Worm (Caenorhabditis elegans) whole organism, L2 larva: ENCODE results near the gene F38A5.2.
"Not testable (repeated sequence)": the region's sequence is repeated elsewhere in the genome, so short reads cannot be mapped to it uniquely, and the experiment has no call there.

Experiments used
- C34F6.9 ChIP-seq: fragments of 150-350 bp; optimal IDR thresholded peaks from 2 replicates; lab custom pipeline; 2014; ENCODE audit warnings: missing biosample characterization, missing genetic modification characterization
- Y55F3AM.14 ChIP-seq: fragments of 200-800 bp; sonication (Bioruptor generic); optimal IDR thresholded peaks from 2 replicates; lab custom pipeline; 2018; ENCODE audit warnings: mild to moderate bottlenecking, missing genetic modification characterization, missing compliant biosample characterization
- blmp-1 ChIP-seq: sonication (generic microtip); optimal IDR thresholded peaks from 2 replicates; lab custom pipeline; 2017; ENCODE audit warnings: missing genetic modification characterization, mild to moderate bottlenecking, missing compliant biosample characterization, antibody characterized with exemption, moderate library complexity; ENCODE audit not compliant: insufficient read depth
- lin-39 ChIP-seq: fragments of 150-350 bp; optimal IDR thresholded peaks from 2 replicates; lab custom pipeline; 2014; ENCODE audit warnings: missing biosample characterization, missing genetic modification reagents, missing genetic modification characterization
- ztf-4 ChIP-seq: fragments of 150-350 bp; optimal IDR thresholded peaks from 2 replicates; lab custom pipeline; 2014; ENCODE audit warnings: missing biosample characterization, missing genetic modification characterization

ce11 chrIV:6591010-6591746, 6.0 kb upstream of the F38A5.2 start, which contains the start of the genes nspb-1 and nspb-2:
- TF ChIP-seq blmp-1 (tag; lab: Kevin White, UChicago); ztf-4 (tag; lab: Kevin White, UChicago); Y55F3AM.14 (GFP tag; lab: Kevin White, UChicago); C34F6.9 (tag; lab: Kevin White, UChicago); lin-39: not testable (repeated sequence)
